Fruit fly (Drosophila melanogaster) Kc167 (cell line): ENCODE results near the gene CG18269.

ENCODE experiments used
- Sin3A ChIP-seq: fragments of >200 bp; optimal IDR thresholded peaks from 2 replicates; lab custom pipeline; 2018; ENCODE audit warnings: missing external identifiers
- h ChIP-seq: fragments of >200 bp; optimal IDR thresholded peaks from 3 replicates; lab custom pipeline; 2018; ENCODE audit warnings: missing external identifiers
- psq ChIP-seq: fragments of >200 bp; optimal IDR thresholded peaks from 2 replicates; lab custom pipeline; 2017; ENCODE audit warnings: missing external identifiers

DNA sequence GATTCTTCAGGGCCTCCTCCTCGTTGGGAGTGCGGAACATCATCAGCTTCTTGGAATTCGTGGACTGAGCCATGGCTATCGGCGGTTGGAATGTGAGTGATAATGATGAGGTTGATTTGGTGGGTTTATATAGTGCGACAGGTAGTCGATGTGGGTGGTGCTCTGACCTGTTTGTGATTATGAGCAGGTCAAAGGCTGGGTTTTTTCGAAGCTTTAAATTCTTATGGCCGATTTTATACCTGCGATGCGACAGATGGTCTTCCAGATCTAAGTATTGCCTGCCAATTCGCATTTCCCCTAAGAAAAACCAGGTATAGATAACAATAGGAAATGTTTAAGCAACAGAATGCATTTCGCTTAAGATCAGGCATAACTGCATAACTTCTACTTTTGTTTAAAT lies 903 bp upstream of the CG18269 start, which contains the start of gene CG14014:
- TF ChIP-seq psq (no peak), Sin3A (lab: Kevin White, UChicago) (no peak), h (lab: Kevin White, UChicago) (no peak)
